Fruit fly (Drosophila melanogaster) whole organism, wandering third instar larva: ENCODE measurements around the gene Cad89D.

Experiments
- CG32264 ChIP-seq: fragments of 200-800 bp; sonication (Bioruptor generic); optimal IDR thresholded peaks from 2 replicates; lab custom pipeline; 2016; ENCODE audit warnings: missing biosample characterization, missing genetic modification characterization
- CrebA ChIP-seq: fragments of 200-800 bp; sonication (Bioruptor generic); optimal IDR thresholded peaks from 2 replicates; lab custom pipeline; 2016; ENCODE audit warnings: missing biosample characterization, mild to moderate bottlenecking, missing genetic modification characterization, borderline replicate concordance
- Dif ChIP-seq: fragments of 200-275, 200-300 bp; sonication (Bioruptor generic); optimal IDR thresholded peaks from 2 replicates; lab custom pipeline; 2018; ENCODE audit warnings: missing biosample characterization, missing genetic modification characterization; ENCODE audit not compliant: partially characterized antibody
- GATAd ChIP-seq: sonication (Bioruptor generic); optimal IDR thresholded peaks from 2 replicates; lab custom pipeline; 2016; ENCODE audit warnings: missing biosample characterization, missing genetic modification characterization
- HLH106 ChIP-seq: fragments of 200-800 bp; optimal IDR thresholded peaks from 3 replicates; lab custom pipeline; 2019; ENCODE audit warnings: missing biosample characterization, mild to moderate bottlenecking, missing genetic modification characterization, moderate library complexity
- Jra ChIP-seq: sonication (Bioruptor generic); optimal IDR thresholded peaks from 2 replicates; lab custom pipeline; 2016; ENCODE audit warnings: missing biosample characterization, missing genetic modification characterization
- Mio ChIP-seq: sonication (Bioruptor generic); optimal IDR thresholded peaks from 2 replicates; lab custom pipeline; 2016; ENCODE audit warnings: missing biosample characterization, missing genetic modification characterization
- Myc ChIP-seq: fragments of >200 bp; optimal IDR thresholded peaks from 2 replicates; lab custom pipeline; 2017
- OdsH ChIP-seq: fragments of 200-800 bp; sonication (Bioruptor generic); optimal IDR thresholded peaks from 2 replicates; lab custom pipeline; 2016; ENCODE audit warnings: missing biosample characterization, mild to moderate bottlenecking, missing genetic modification characterization
- Rel ChIP-seq, 2 experiments: fragments of 200-800 bp; sonication (Bioruptor generic) in 1 of 2; optimal IDR thresholded peaks; 2 replicates in 1 of 2; 3 replicates in 1 of 2; lab custom pipeline; 2016 to 2019; ENCODE audit warnings: mild to moderate bottlenecking in 2 of 2, missing biosample characterization in 2 of 2, missing genetic modification characterization in 2 of 2, moderate library complexity in 1 of 2
- Sp1 ChIP-seq: fragments of 200-800 bp; sonication (Bioruptor generic); optimal IDR thresholded peaks from 3 replicates; lab custom pipeline; 2019; ENCODE audit warnings: missing biosample characterization, mild to moderate bottlenecking, missing genetic modification characterization, moderate library complexity
- Vsx2 ChIP-seq: fragments of 200-300, 225-300 bp; sonication (Bioruptor generic); optimal IDR thresholded peaks from 2 replicates; lab custom pipeline; 2018; ENCODE audit warnings: missing biosample characterization, missing genetic modification characterization; ENCODE audit not compliant: partially characterized antibody
- br ChIP-seq: fragments of 200-800 bp; sonication (Bioruptor generic); optimal IDR thresholded peaks from 2 replicates; lab custom pipeline; 2016; ENCODE audit warnings: missing biosample characterization, missing genetic modification characterization
- brk ChIP-seq: fragments of 200-800 bp; sonication (Bioruptor generic); optimal IDR thresholded peaks from 2 replicates; lab custom pipeline; 2016; ENCODE audit warnings: missing biosample characterization, mild to moderate bottlenecking, missing genetic modification characterization
- dl ChIP-seq, 2 experiments: fragments of 175-275, 200-275 bp in 1 of 2; fragments of 200-275 bp in 1 of 2; sonication (Bioruptor generic); optimal IDR thresholded peaks; lab custom pipeline; 2018; ENCODE audit warnings: mild to moderate bottlenecking in 2 of 2, missing biosample characterization in 2 of 2, missing genetic modification characterization in 2 of 2, moderate library complexity in 2 of 2; ENCODE audit not compliant: partially characterized antibody in 2 of 2, insufficient read depth in 1 of 2
- dsf ChIP-seq: sonication (Bioruptor generic); optimal IDR thresholded peaks from 2 replicates; lab custom pipeline; 2016; ENCODE audit warnings: missing biosample characterization, missing genetic modification characterization, borderline replicate concordance
- ey ChIP-seq: fragments of 200-800 bp; sonication (Bioruptor generic); optimal IDR thresholded peaks from 2 replicates; lab custom pipeline; 2016; ENCODE audit warnings: missing biosample characterization, missing genetic modification characterization
- foxo ChIP-seq, 2 experiments: fragments of 200-800 bp; sonication (Bioruptor generic); optimal IDR thresholded peaks; 2 replicates in 1 of 2; 3 replicates in 1 of 2; lab custom pipeline; 2016 to 2017; ENCODE audit warnings: missing biosample characterization in 2 of 2, missing genetic modification characterization in 2 of 2
- fru ChIP-seq: fragments of 200-800 bp; sonication (Bioruptor generic); optimal IDR thresholded peaks from 3 replicates; lab custom pipeline; 2016; ENCODE audit warnings: missing biosample characterization, mild to moderate bottlenecking, missing genetic modification characterization
- h ChIP-seq: fragments of 200-800 bp; sonication (Bioruptor generic); optimal IDR thresholded peaks from 3 replicates; lab custom pipeline; 2016; ENCODE audit warnings: missing biosample characterization, mild to moderate bottlenecking, missing genetic modification characterization
- jim ChIP-seq: fragments of 175-275, 200-325 bp; sonication (Bioruptor generic); optimal IDR thresholded peaks from 2 replicates; lab custom pipeline; 2016; ENCODE audit warnings: missing biosample characterization, mild to moderate bottlenecking, missing genetic modification characterization
- lola ChIP-seq: fragments of >200 bp; optimal IDR thresholded peaks from 2 replicates; lab custom pipeline; 2017; ENCODE audit warnings: missing biosample characterization, missing genetic modification characterization
- psq ChIP-seq: fragments of 200-800 bp; sonication (Bioruptor generic); optimal IDR thresholded peaks from 3 replicates; lab custom pipeline; 2017; ENCODE audit warnings: missing biosample characterization, mild to moderate bottlenecking, missing genetic modification characterization, moderate library complexity
- rgr ChIP-seq: fragments of 200-800 bp; sonication (Bioruptor generic); optimal IDR thresholded peaks from 3 replicates; lab custom pipeline; 2016; ENCODE audit warnings: missing biosample characterization, mild to moderate bottlenecking, missing genetic modification characterization
- sage ChIP-seq: fragments of 200-800 bp; sonication (Bioruptor generic); optimal IDR thresholded peaks from 2 replicates; lab custom pipeline; 2016; ENCODE audit warnings: missing biosample characterization, mild to moderate bottlenecking, missing genetic modification characterization
- sv ChIP-seq: fragments of 200-800 bp; sonication (Bioruptor generic); optimal IDR thresholded peaks from 3 replicates; lab custom pipeline; 2016; ENCODE audit warnings: missing biosample characterization, missing genetic modification characterization
- tai ChIP-seq: sonication (Bioruptor generic); optimal IDR thresholded peaks from 2 replicates; lab custom pipeline; 2016; ENCODE audit warnings: missing biosample characterization, missing genetic modification characterization
- usp ChIP-seq: fragments of >200 bp; optimal IDR thresholded peaks from 2 replicates; lab custom pipeline; 2017; ENCODE audit warnings: missing biosample characterization, missing genetic modification characterization
- woc ChIP-seq: sonication (Bioruptor generic); optimal IDR thresholded peaks from 2 replicates; lab custom pipeline; 2016; ENCODE audit warnings: missing biosample characterization, mild to moderate bottlenecking, missing genetic modification characterization

Gene Cad89D

DNA sequence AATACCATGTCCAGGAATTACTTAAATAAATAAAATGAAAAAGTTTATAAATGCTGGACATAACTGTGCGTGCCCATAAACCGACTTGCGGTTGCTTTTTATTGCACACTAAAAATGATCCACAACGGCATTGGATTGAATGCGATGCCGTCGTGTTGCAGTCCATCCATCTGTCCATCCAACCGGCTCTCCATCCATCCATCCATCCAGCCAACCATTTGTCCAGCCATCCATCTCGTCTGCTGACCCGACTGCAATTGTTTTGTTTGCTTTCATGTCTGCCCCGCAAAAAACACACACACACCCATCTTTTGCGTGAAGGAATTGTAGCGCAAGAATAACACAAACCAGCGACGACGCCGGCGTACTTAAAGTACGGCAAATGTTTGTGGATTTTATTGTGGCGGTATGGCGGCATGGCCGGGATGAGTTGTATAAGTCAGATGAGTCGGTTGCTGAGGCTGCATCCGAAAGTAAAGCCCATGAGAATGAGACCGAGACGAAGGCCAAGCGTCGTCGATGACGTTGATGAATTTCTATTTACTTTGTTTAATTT is 38.6 kb upstream of the Cad89D start:
- TF ChIP-seq usp (GFP tag; lab: Kevin White, UChicago) (no peak), dl (GFP tag; optimal IDR thresholded peaks at IDR 0.05; lab: Kevin White, UChicago; ENCODE audit: insufficient read depth in 1 of 2, partially characterized antibody in 2 of 2) (no peak), CrebA (GFP tag; lab: Kevin White, UChicago) (no peak), OdsH (GFP tag; lab: Kevin White, UChicago) (no peak), HLH106 (tag; lab: Kevin White, UChicago) (no peak), br (GFP tag; lab: Kevin White, UChicago) (no peak), rgr (no peak), GATAd (GFP tag; lab: Kevin White, UChicago) (no peak), dsf (no peak), brk (GFP tag; lab: Kevin White, UChicago) (no peak), tai (GFP tag; lab: Kevin White, UChicago) (no peak), fru (GFP tag; lab: Kevin White, UChicago) (no peak), Dif (no peak), Rel (GFP tag; optimal IDR thresholded peaks at IDR 0.05; lab: Kevin White, UChicago) (no peak), Rel (tag; optimal IDR thresholded peaks at IDR 0.05; lab: Kevin White, UChicago) (no peak), h (GFP tag; lab: Kevin White, UChicago) (no peak)

DNA sequence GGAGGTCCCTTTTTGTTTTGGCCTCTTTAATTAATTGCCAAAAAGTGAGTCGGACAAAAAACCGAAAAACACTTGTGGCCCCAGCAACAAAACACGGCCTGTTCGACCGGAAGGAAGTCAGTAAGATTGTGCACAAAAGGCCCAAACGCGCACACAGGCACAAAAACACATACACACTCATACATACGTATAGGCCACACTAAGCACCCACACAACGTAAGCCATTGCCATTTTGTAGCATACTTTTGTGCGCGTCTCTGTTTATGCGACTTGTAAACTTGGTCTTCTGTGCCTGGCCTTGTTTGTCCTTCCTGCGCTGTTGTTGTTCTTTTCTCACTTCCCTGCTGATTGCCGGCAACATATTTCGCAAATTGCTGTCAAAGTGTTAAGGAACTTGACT is 35.2 kb upstream of the Cad89D start:
- TF ChIP-seq woc (GFP tag; lab: Kevin White, UChicago) = no peak
- no peak for TF ChIP-seq HLH106 (tag; lab: Kevin White, UChicago)
- no peak for TF ChIP-seq tai (GFP tag; lab: Kevin White, UChicago)
- TF ChIP-seq lola (GFP tag; lab: Kevin White, UChicago) = no peak
- TF ChIP-seq sage (GFP tag; lab: Kevin White, UChicago) = no peak
- no peak for TF ChIP-seq foxo (GFP tag; optimal IDR thresholded peaks at IDR 0.05; lab: Kevin White, UChicago)
- TF ChIP-seq Rel (GFP tag; optimal IDR thresholded peaks at IDR 0.05; lab: Kevin White, UChicago) = no peak
- no peak for TF ChIP-seq Rel (tag; optimal IDR thresholded peaks at IDR 0.05; lab: Kevin White, UChicago)
- TF ChIP-seq psq (GFP tag; lab: Kevin White, UChicago) = no peak
- TF ChIP-seq Vsx2 (GFP tag; lab: Kevin White, UChicago) = no peak
- TF ChIP-seq ey (GFP tag; lab: Kevin White, UChicago) = no peak
- TF ChIP-seq Jra (GFP tag; lab: Kevin White, UChicago) = no peak
- TF ChIP-seq sv = no peak
- no peak for TF ChIP-seq rgr
- TF ChIP-seq CrebA (GFP tag; lab: Kevin White, UChicago) = no peak
- TF ChIP-seq GATAd (GFP tag; lab: Kevin White, UChicago) = no peak
- TF ChIP-seq Sp1 (GFP tag; lab: Kevin White, UChicago) = no peak

- TF ChIP-seq Mio (GFP tag; lab: Kevin White, UChicago) = no peak
- TF ChIP-seq CrebA (GFP tag; lab: Kevin White, UChicago) = no peak
- no peak for TF ChIP-seq fru (GFP tag; lab: Kevin White, UChicago)
- TF ChIP-seq jim (GFP tag; lab: Kevin White, UChicago) = no peak
- TF ChIP-seq Sp1 (GFP tag; lab: Kevin White, UChicago) = no peak
- no peak for TF ChIP-seq CG32264 (GFP tag; lab: Kevin White, UChicago)
- TF ChIP-seq, all 38 proteins: peak for 0
Observed at dm6 chr3R:16528429-16528828, 33.2 kb upstream of the Cad89D start.

DNA sequence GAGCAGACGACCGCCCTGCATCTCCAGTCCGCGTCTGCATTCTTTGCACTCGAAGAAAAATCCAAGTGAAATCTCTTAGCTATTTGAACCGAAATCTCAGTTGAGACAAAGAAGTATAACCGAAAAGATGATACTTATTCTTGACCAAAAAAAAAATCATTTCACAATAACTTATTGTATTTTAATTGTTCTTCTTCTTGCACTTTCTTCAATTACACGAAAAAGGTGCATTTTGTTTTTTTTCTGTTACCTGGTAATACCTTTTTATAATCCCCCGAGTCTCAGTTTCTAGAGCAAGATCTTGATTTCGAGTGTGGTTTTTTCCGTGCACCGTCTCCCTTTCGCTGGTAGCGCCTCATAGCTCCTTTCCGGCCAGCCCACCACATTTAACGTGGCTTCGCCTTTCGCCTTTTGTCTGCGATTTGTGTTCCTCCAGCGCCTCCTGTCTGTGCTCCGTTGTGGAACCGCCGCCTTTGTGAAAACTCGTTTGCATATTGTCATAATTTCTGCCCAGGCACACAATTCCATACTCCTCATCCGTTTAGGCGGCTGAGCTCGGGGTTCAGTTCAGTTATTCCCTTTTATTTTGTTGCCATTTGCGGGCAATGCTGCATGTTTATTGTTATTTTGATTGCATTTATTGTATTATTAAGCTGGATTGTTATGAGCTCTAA is 31.6 kb upstream of the Cad89D start:
- TF ChIP-seq foxo (GFP tag; optimal IDR thresholded peaks at IDR 0.05; lab: Kevin White, UChicago) (peak in 1 of 2 experiments; percentile 18), Myc (lab: Kevin White, UChicago) (no peak), br (GFP tag; lab: Kevin White, UChicago) (peak; percentile 10), h (GFP tag; lab: Kevin White, UChicago) (peak; percentile 56), ey (GFP tag; lab: Kevin White, UChicago) (peak; percentile 50), psq (GFP tag; lab: Kevin White, UChicago) (peak; percentile 22), OdsH (GFP tag; lab: Kevin White, UChicago) (peak; percentile 20), sage (GFP tag; lab: Kevin White, UChicago) (no peak), fru (GFP tag; lab: Kevin White, UChicago) (peak; percentile 40), rgr (peak; percentile 23)
